Fruit fly (Drosophila melanogaster) whole organism, embryonic: ENCODE measurements around the gene Lsd-1.
A peak's percentile ranks its signal among the peaks of the same experiment; 100 is the strongest.

Source experiments
- Antp ChIP-seq: fragments of 200-800 bp; sonication (Bioruptor generic); optimal IDR thresholded peaks from 3 replicates; lab custom pipeline; 2016; ENCODE audit warnings: missing biosample characterization, missing genetic modification characterization
- Atf6 ChIP-seq: fragments of 200-800 bp; sonication (Bioruptor generic); IDR thresholded peaks from 2 replicates; pipeline ENCODE4 v1.3.6; 2022; ENCODE audit warnings: missing biosample characterization, missing genetic modification characterization
- CG12071 ChIP-seq: fragments of 200-800 bp; sonication (Bioruptor generic); optimal IDR thresholded peaks from 3 replicates; lab custom pipeline; 2018; ENCODE audit warnings: missing biosample characterization, mild to moderate bottlenecking, missing genetic modification characterization
- CG12236 ChIP-seq: fragments of 200-800 bp; sonication (Bioruptor generic); optimal IDR thresholded peaks from 2 replicates; lab custom pipeline; 2016; ENCODE audit warnings: missing biosample characterization, missing genetic modification characterization
- CG12659 ChIP-seq: fragments of 200-800 bp; sonication (Bioruptor generic); optimal IDR thresholded peaks from 3 replicates; lab custom pipeline; 2017; ENCODE audit warnings: mild to moderate bottlenecking, missing biosample characterization, missing genetic modification reagents, missing genetic modification characterization
- CG14050 ChIP-seq: fragments of 200-800 bp; sonication (Bioruptor generic); IDR thresholded peaks from 3 replicates; pipeline ENCODE4 v1.3.6; 2022; ENCODE audit warnings: missing biosample characterization, missing genetic modification characterization
- CG15514 ChIP-seq: fragments of 200-800 bp; sonication (Bioruptor generic); optimal IDR thresholded peaks from 3 replicates; lab custom pipeline; 2017; ENCODE audit warnings: missing biosample characterization, missing genetic modification characterization, mild to moderate bottlenecking, moderate library complexity, missing genetic modification reagents
- CG1602 ChIP-seq: fragments of 200-800 bp; sonication (Bioruptor generic); optimal IDR thresholded peaks from 3 replicates; lab custom pipeline; 2016; ENCODE audit warnings: missing biosample characterization, missing genetic modification characterization
- CG16813 ChIP-seq: fragments of 200-800 bp; sonication (Bioruptor generic); IDR thresholded peaks from 3 replicates; pipeline ENCODE4 v1.3.6; 2022; ENCODE audit warnings: missing biosample characterization, missing genetic modification characterization; ENCODE audit not compliant: partially characterized antibody
- CG18262 ChIP-seq: fragments of 200-800 bp; optimal IDR thresholded peaks from 3 replicates; lab custom pipeline; 2019; ENCODE audit warnings: missing biosample characterization, mild to moderate bottlenecking, missing genetic modification characterization, moderate library complexity
- CG32767 ChIP-seq: fragments of 200-800 bp; sonication (Bioruptor generic); IDR thresholded peaks from 2 replicates; pipeline ENCODE4 v1.3.6; 2022; ENCODE audit warnings: missing biosample characterization, missing genetic modification characterization
- CG4730 ChIP-seq: fragments of 200-800 bp; sonication (Bioruptor generic); IDR thresholded peaks from 2 replicates; pipeline ENCODE4 v1.3.6; 2022; ENCODE audit warnings: missing biosample characterization, missing genetic modification characterization
- CG5245 ChIP-seq: fragments of 200-800 bp; sonication (Bioruptor generic); optimal IDR thresholded peaks from 3 replicates; lab custom pipeline; 2016; ENCODE audit warnings: missing biosample characterization, missing genetic modification characterization
- CG7745 ChIP-seq: fragments of 200-800 bp; sonication (Bioruptor generic); optimal IDR thresholded peaks from 2 replicates; lab custom pipeline; 2018; ENCODE audit warnings: missing biosample characterization, mild to moderate bottlenecking, missing genetic modification characterization, moderate library complexity
- CG7786 ChIP-seq: fragments of 200-800 bp; sonication (Bioruptor generic); optimal IDR thresholded peaks from 2 replicates; lab custom pipeline; 2016; ENCODE audit warnings: missing biosample characterization, missing genetic modification characterization
- CG9215 ChIP-seq: fragments of 200-800 bp; sonication (Bioruptor generic); IDR thresholded peaks from 2 replicates; pipeline ENCODE4 v1.3.6; 2022; ENCODE audit warnings: missing biosample characterization, missing genetic modification characterization
- CG9609 ChIP-seq: fragments of 200-800 bp; sonication (Bioruptor generic); optimal IDR thresholded peaks from 3 replicates; lab custom pipeline; 2016; ENCODE audit warnings: missing biosample characterization, missing genetic modification characterization
- CTCF ChIP-seq: fragments of 200-800 bp; sonication (Bioruptor generic); optimal IDR thresholded peaks from 2 replicates; lab custom pipeline; 2017; ENCODE audit warnings: missing biosample characterization, mild to moderate bottlenecking, missing genetic modification characterization, moderate library complexity
- Dp ChIP-seq: fragments of 200-800 bp; sonication (Bioruptor generic); optimal IDR thresholded peaks from 2 replicates; lab custom pipeline; 2018; ENCODE audit warnings: missing biosample characterization, mild to moderate bottlenecking, missing genetic modification characterization, moderate library complexity
- E2f1 ChIP-seq: fragments of 200-800 bp; sonication (Bioruptor generic); IDR thresholded peaks from 2 replicates; pipeline ENCODE4 v1.3.6; 2022; ENCODE audit warnings: missing biosample characterization, missing genetic modification characterization
- Mad ChIP-seq: fragments of 200-800 bp; sonication (Bioruptor generic); optimal IDR thresholded peaks from 2 replicates; lab custom pipeline; 2016; ENCODE audit warnings: missing biosample characterization, missing genetic modification characterization
- Oaz ChIP-seq: fragments of 200-800 bp; sonication (Bioruptor generic); IDR thresholded peaks from 2 replicates; pipeline ENCODE4 v1.3.6; 2022; ENCODE audit warnings: missing biosample characterization, missing genetic modification characterization
- Poxn ChIP-seq: fragments of 200-800 bp; sonication (Bioruptor generic); IDR thresholded peaks from 2 replicates; pipeline ENCODE4 v1.3.6; 2022; ENCODE audit warnings: missing biosample characterization, missing genetic modification characterization
- Ptx1 ChIP-seq: fragments of 200-800 bp; sonication (Bioruptor generic); IDR thresholded peaks from 2 replicates; pipeline ENCODE4 v1.3.6; 2022; ENCODE audit warnings: missing biosample characterization, missing genetic modification characterization
- Rx ChIP-seq: fragments of 200-800 bp; sonication (Bioruptor generic); IDR thresholded peaks from 2 replicates; pipeline ENCODE4 v1.3.6; 2022; ENCODE audit warnings: missing biosample characterization, missing genetic modification characterization
- Spps ChIP-seq: fragments of 200-800 bp; sonication (Bioruptor generic); optimal IDR thresholded peaks from 2 replicates; lab custom pipeline; 2018; ENCODE audit warnings: missing biosample characterization, mild to moderate bottlenecking, missing genetic modification characterization
- Sry-δ ChIP-seq: fragments of 200-800 bp; sonication (Bioruptor generic); optimal IDR thresholded peaks from 2 replicates; lab custom pipeline; 2016; ENCODE audit warnings: missing biosample characterization, missing genetic modification characterization
- Trl ChIP-seq, 3 experiments: fragments of >200 bp in 2 of 3; fragments of 200-800 bp in 1 of 3; sonication (Bioruptor generic) in 1 of 3; optimal IDR thresholded peaks; 2 replicates in 1 of 3; 3 replicates in 2 of 3; lab custom pipeline; 2016 to 2017; ENCODE audit warnings: missing biosample characterization in 1 of 3, missing genetic modification characterization in 1 of 3
- Usf ChIP-seq: fragments of 200-800 bp; sonication (Bioruptor generic); optimal IDR thresholded peaks from 2 replicates; lab custom pipeline; 2017; ENCODE audit warnings: missing genotype, missing biosample characterization, missing genetic modification characterization
- al ChIP-seq: fragments of 200-800 bp; sonication (Bioruptor generic); IDR thresholded peaks from 2 replicates; pipeline ENCODE4 v1.3.6; 2022; ENCODE audit warnings: missing biosample characterization, missing genetic modification characterization
- ara ChIP-seq: fragments of 200-800 bp; sonication (Bioruptor generic); IDR thresholded peaks from 2 replicates; pipeline ENCODE4 v1.3.6; 2022; ENCODE audit warnings: missing biosample characterization, missing genetic modification characterization
- bigmax ChIP-seq: fragments of 200-800 bp; sonication (Bioruptor generic); optimal IDR thresholded peaks from 2 replicates; lab custom pipeline; 2018; ENCODE audit warnings: missing biosample characterization, mild to moderate bottlenecking, missing genetic modification characterization
- crp ChIP-seq, 2 experiments: fragments of 200-800 bp; sonication (Bioruptor generic); optimal IDR thresholded peaks; 2 replicates in 1 of 2; 3 replicates in 1 of 2; lab custom pipeline; 2017; ENCODE audit warnings: missing biosample characterization in 2 of 2, missing genetic modification characterization in 2 of 2, mild to moderate bottlenecking in 1 of 2, moderate library complexity in 1 of 2
- dmrt99B ChIP-seq: fragments of 200-800 bp; sonication (Bioruptor generic); optimal IDR thresholded peaks from 2 replicates; lab custom pipeline; 2018; ENCODE audit warnings: missing biosample characterization, mild to moderate bottlenecking, missing genetic modification characterization, moderate library complexity
- eve ChIP-seq, 2 experiments: fragments of >200 bp; optimal IDR thresholded peaks; 2 replicates each; lab custom pipeline; 2017; ENCODE audit warnings: missing biosample characterization in 2 of 2, missing genetic modification characterization in 2 of 2
- ewg ChIP-seq: fragments of 200-800 bp; sonication (Bioruptor generic); optimal IDR thresholded peaks from 3 replicates; lab custom pipeline; 2017; ENCODE audit warnings: mild to moderate bottlenecking, missing biosample characterization, missing genetic modification reagents, missing genetic modification characterization
- ham ChIP-seq: fragments of 200-800 bp; sonication (Bioruptor generic); IDR thresholded peaks from 2 replicates; pipeline ENCODE4 v1.3.6; 2022; ENCODE audit warnings: missing biosample characterization, missing genetic modification characterization
- mam ChIP-seq: fragments of 200-800 bp; sonication (Bioruptor generic); optimal IDR thresholded peaks from 3 replicates; lab custom pipeline; 2016; ENCODE audit warnings: missing biosample characterization, missing genetic modification characterization
- mirr ChIP-seq: fragments of 200-800 bp; sonication (Bioruptor generic); optimal IDR thresholded peaks from 3 replicates; lab custom pipeline; 2018; ENCODE audit warnings: missing biosample characterization, mild to moderate bottlenecking, missing genetic modification characterization
- org-1 ChIP-seq: fragments of 200-800 bp; sonication (Bioruptor generic); optimal IDR thresholded peaks from 2 replicates; lab custom pipeline; 2017; ENCODE audit warnings: missing biosample characterization, missing genetic modification characterization
- pzg ChIP-seq: fragments of 200-800 bp; sonication (Bioruptor generic); optimal IDR thresholded peaks from 3 replicates; lab custom pipeline; 2018; ENCODE audit warnings: missing biosample characterization, mild to moderate bottlenecking, missing genetic modification characterization, moderate library complexity
- sc ChIP-seq, 3 experiments: fragments of >200 bp in 2 of 3; fragments of 200-800 bp in 1 of 3; sonication (Bioruptor generic) in 1 of 3; optimal IDR thresholded peaks; 2 replicates in 2 of 3; 3 replicates in 1 of 3; lab custom pipeline; 2017; ENCODE audit warnings: mild to moderate bottlenecking in 1 of 3, missing biosample characterization in 1 of 3, missing genetic modification characterization in 1 of 3, missing genetic modification reagents in 1 of 3
- seq ChIP-seq: fragments of 200-800 bp; sonication (Bioruptor generic); IDR thresholded peaks from 2 replicates; pipeline ENCODE4 v1.3.6; 2022; ENCODE audit warnings: missing biosample characterization, missing genetic modification characterization
- sisA ChIP-seq: fragments of 200-800 bp; sonication (Bioruptor generic); IDR thresholded peaks from 2 replicates; pipeline ENCODE4 v1.3.6; 2022; ENCODE audit warnings: missing biosample characterization, missing genetic modification characterization
- slou ChIP-seq: fragments of 200-800 bp; sonication (Bioruptor generic); optimal IDR thresholded peaks from 3 replicates; lab custom pipeline; 2016; ENCODE audit warnings: missing biosample characterization, missing genetic modification characterization
- sna ChIP-seq: fragments of 200-800 bp; sonication (Bioruptor generic); IDR thresholded peaks from 2 replicates; pipeline ENCODE4 v1.3.6; 2022; ENCODE audit warnings: missing biosample characterization, missing genetic modification characterization; ENCODE audit not compliant: partially characterized antibody
- stc ChIP-seq: fragments of 200-800 bp; sonication (Bioruptor generic); IDR thresholded peaks from 2 replicates; pipeline ENCODE4 v1.3.6; 2022; ENCODE audit warnings: missing biosample characterization, missing genetic modification characterization
- tap ChIP-seq: fragments of 200-800 bp; optimal IDR thresholded peaks from 3 replicates; lab custom pipeline; 2019; ENCODE audit warnings: missing biosample characterization, mild to moderate bottlenecking, missing genetic modification characterization, moderate library complexity
- usp ChIP-seq: fragments of >200 bp; optimal IDR thresholded peaks from 2 replicates; lab custom pipeline; 2017; ENCODE audit warnings: missing biosample characterization, missing genetic modification characterization
- vfl ChIP-seq: fragments of 200-800 bp; sonication (Bioruptor generic); optimal IDR thresholded peaks from 2 replicates; lab custom pipeline; 2016; ENCODE audit warnings: missing biosample characterization, missing genetic modification characterization

Gene Lsd-1

dm6 chr3R:23757912-23758607, 5.6 kb upstream of the Lsd-1 start, which contains the start of the genes PTPMT1 and Hrd3 (continued):
- TF ChIP-seq sc (optimal IDR thresholded peaks at IDR 0.05; lab: Kevin White, UChicago) = no peak
- peak; percentile 99 for TF ChIP-seq sc (GFP tag; optimal IDR thresholded peaks at IDR 0.05; lab: Kevin White, UChicago)
- TF ChIP-seq mirr (GFP tag; lab: Kevin White, UChicago) = peak; percentile 91
- peak; percentile 93 for TF ChIP-seq ara
- peak; percentile 98 for TF ChIP-seq slou (GFP tag; lab: Kevin White, UChicago)
- peak; percentile 96 for TF ChIP-seq ewg (GFP tag; lab: Kevin White, UChicago)
- TF ChIP-seq tap = peak; percentile 96
- no peak for TF ChIP-seq sna (GFP tag; lab: Robert Waterston, UW)
- TF ChIP-seq Trl (optimal IDR thresholded peaks at IDR 0.05; lab: Kevin White, UChicago) = no peak
- peak; percentile 97 for TF ChIP-seq Trl (GFP tag; optimal IDR thresholded peaks at IDR 0.05; lab: Kevin White, UChicago)
- TF ChIP-seq Oaz (GFP tag; lab: Robert Waterston, UW) = peak; percentile 92
- TF ChIP-seq seq = peak; percentile 95
- TF ChIP-seq bigmax (GFP tag; lab: Kevin White, UChicago) = peak; percentile 48
- peak; percentile 97 for TF ChIP-seq sisA (GFP tag; lab: Robert Waterston, UW)
- TF ChIP-seq CG12071 = peak; percentile 91
- TF ChIP-seq org-1 = peak; percentile 98
- TF ChIP-seq E2f1 (GFP tag; lab: Robert Waterston, UW) = peak; percentile 95
- TF ChIP-seq stc (GFP tag; lab: Robert Waterston, UW) = peak; percentile 92
- TF ChIP-seq Sry-δ = peak; percentile 71
- TF ChIP-seq ham (GFP tag; lab: Robert Waterston, UW) = peak; percentile 87
- peak; percentile 99 for TF ChIP-seq dmrt99B (tag; lab: Kevin White, UChicago)
- TF ChIP-seq Mad = peak; percentile 98
- peak; percentile 53; the same call in 2 of the 3 replicates for TF ChIP-seq CG16813 (GFP tag; lab: Robert Waterston, UW)
- TF ChIP-seq vfl (GFP tag; lab: Kevin White, UChicago) = peak; percentile 98
- TF ChIP-seq Spps = peak; percentile 96
- peak; percentile 99 for TF ChIP-seq CG18262 (tag; lab: Kevin White, UChicago)
- TF ChIP-seq pzg (GFP tag; lab: Kevin White, UChicago) = peak; percentile 44
- peak; percentile 98 for TF ChIP-seq mam (GFP tag; lab: Kevin White, UChicago)
- TF ChIP-seq CG7745 = no peak
- TF ChIP-seq CTCF (GFP tag; lab: Kevin White, UChicago) = peak; percentile 76
- no peak for TF ChIP-seq usp
- peak; percentile 96 for TF ChIP-seq Antp (GFP tag; lab: Kevin White, UChicago)
- TF ChIP-seq eve (GFP tag; optimal IDR thresholded peaks at IDR 0.05; lab: Kevin White, UChicago) = peak in 1 of 2 experiments; percentile 75
- TF ChIP-seq CG12236 (GFP tag; lab: Kevin White, UChicago) = peak; percentile 94
- TF ChIP-seq CG9609 (GFP tag; lab: Kevin White, UChicago) = peak; percentile 96
- peak; percentile 93 for TF ChIP-seq CG14050 (GFP tag; lab: Robert Waterston, UW)
- TF ChIP-seq CG15514 (GFP tag; lab: Kevin White, UChicago) = peak; percentile 91
- TF ChIP-seq Ptx1 = peak; percentile 98
- peak; percentile 99 for TF ChIP-seq Usf (GFP tag; lab: Kevin White, UChicago)
- peak; percentile 94 for TF ChIP-seq al (GFP tag; lab: Robert Waterston, UW)
- TF ChIP-seq CG32767 (GFP tag; lab: Robert Waterston, UW) = peak; percentile 94
- peak; percentile 36 for TF ChIP-seq Dp (GFP tag; lab: Kevin White, UChicago)
- TF ChIP-seq CG12659 (GFP tag; lab: Kevin White, UChicago) = peak; percentile 100
- peak; percentile 88 for TF ChIP-seq Poxn (GFP tag; lab: Robert Waterston, UW)
- peak; percentile 27 to 77 for TF ChIP-seq crp (GFP tag; optimal IDR thresholded peaks at IDR 0.05; lab: Kevin White, UChicago)
- TF ChIP-seq CG5245 = peak; percentile 97
- peak; percentile 99 for TF ChIP-seq CG1602
- peak; percentile 89; the same call in 1 of the 2 replicates for TF ChIP-seq Rx
- TF ChIP-seq Atf6 = peak; percentile 97
- TF ChIP-seq CG7786 (GFP tag; lab: Kevin White, UChicago) = peak; percentile 97
- TF ChIP-seq CG4730 (GFP tag; lab: Robert Waterston, UW) = peak; percentile 94
- TF ChIP-seq CG9215 = peak; percentile 98
